Comparison of ENCODE assay signal across 1 fruit fly cellular context in genomic region chrX:9118961-9119633, dm6.
A peak's percentile ranks its signal among the peaks of the same experiment; 100 is the strongest.
TF ChIP-seq lines count a peak whose summit lies in the region.

No protein-coding gene starts in this region.

TF ChIP-seq in whole organism, embryonic, 481 proteins besides CTCF, POLR2A, EP300 and RAD21 (continued from another document and continues in another):
- no peak for TF ChIP-seq tgo (GFP tag; IDR thresholded peaks at IDR 0.05; lab: Robert Waterston, UW)
- no peak for TF ChIP-seq CG34422 (GFP tag; IDR thresholded peaks at IDR 0.05; lab: Robert Waterston, UW)
- TF ChIP-seq CG16863 (GFP tag; optimal IDR thresholded peaks at IDR 0.05; lab: Kevin White, UChicago) = no peak
- no peak for TF ChIP-seq CG9609 (GFP tag; optimal IDR thresholded peaks at IDR 0.05; lab: Kevin White, UChicago)
- TF ChIP-seq nom (GFP tag; optimal IDR thresholded peaks at IDR 0.05; lab: Kevin White, UChicago) = no peak
- peak in 1 of 2 experiments; percentile 6 for TF ChIP-seq chif (GFP tag; optimal IDR thresholded peaks at IDR 0.05; lab: Kevin White, UChicago)
- TF ChIP-seq Scr (GFP tag; IDR thresholded peaks at IDR 0.05; lab: Robert Waterston, UW; ENCODE audit: partially characterized antibody) = no peak
- no peak for TF ChIP-seq CG12391 (tag; optimal IDR thresholded peaks at IDR 0.05; lab: Kevin White, UChicago)
- peak; percentile 59 for TF ChIP-seq Fer1 (GFP tag; optimal IDR thresholded peaks at IDR 0.05; lab: Kevin White, UChicago)
- TF ChIP-seq Mes4 (GFP tag; optimal IDR thresholded peaks at IDR 0.05; lab: Kevin White, UChicago) = no peak
- TF ChIP-seq hkb (optimal IDR thresholded peaks at IDR 0.05; lab: Kevin White, UChicago) = no peak
- peak; percentile 64 for TF ChIP-seq hkb (GFP tag; IDR thresholded peaks at IDR 0.05; lab: Robert Waterston, UW)
- no peak for TF ChIP-seq wek (GFP tag; optimal IDR thresholded peaks at IDR 0.05; lab: Kevin White, UChicago)
- peak; percentile 72 for TF ChIP-seq abd-A (tag; optimal IDR thresholded peaks at IDR 0.05; lab: Kevin White, UChicago)
- TF ChIP-seq chinmo (GFP tag; IDR thresholded peaks at IDR 0.05; lab: Robert Waterston, UW; ENCODE audit: partially characterized antibody) = 0 out of 4 replicates have a peak, but pooled peaks have one; percentile 49
- TF ChIP-seq mirr (GFP tag; optimal IDR thresholded peaks at IDR 0.05; lab: Kevin White, UChicago) = no peak
- TF ChIP-seq psq (GFP tag; optimal IDR thresholded peaks at IDR 0.05; lab: Kevin White, UChicago) = no peak
- no peak for TF ChIP-seq CG8478 (optimal IDR thresholded peaks at IDR 0.05; lab: Kevin White, UChicago)
- no peak for TF ChIP-seq zf30C (GFP tag; optimal IDR thresholded peaks at IDR 0.05; lab: Kevin White, UChicago)
- no peak for TF ChIP-seq Hsf (GFP tag; optimal IDR thresholded peaks at IDR 0.05; lab: Kevin White, UChicago)
- TF ChIP-seq Six4 (GFP tag; optimal IDR thresholded peaks at IDR 0.05; lab: Kevin White, UChicago) = peak; percentile 15
- peak; percentile 20 for TF ChIP-seq D19B (GFP tag; optimal IDR thresholded peaks at IDR 0.05; lab: Kevin White, UChicago)
- TF ChIP-seq ci (GFP tag; IDR thresholded peaks at IDR 0.05; lab: Robert Waterston, UW) = peak; percentile 49; the same call in 1 of the 3 replicates
- no peak for TF ChIP-seq HLH54F (GFP tag; optimal IDR thresholded peaks at IDR 0.05; lab: Kevin White, UChicago)
- no peak for TF ChIP-seq CG3163 (GFP tag; optimal IDR thresholded peaks at IDR 0.05; lab: Kevin White, UChicago)
- no peak for TF ChIP-seq Ada2b (GFP tag; IDR thresholded peaks at IDR 0.05; lab: Robert Waterston, UW)
- no peak for TF ChIP-seq Oli (tag; optimal IDR thresholded peaks at IDR 0.05; lab: Kevin White, UChicago)
- no peak for TF ChIP-seq otp (GFP tag; IDR thresholded peaks at IDR 0.05; lab: Robert Waterston, UW)
- TF ChIP-seq yki (optimal IDR thresholded peaks at IDR 0.05; lab: Kevin White, UChicago) = no peak
- peak; percentile 24 for TF ChIP-seq CG6654 (GFP tag; optimal IDR thresholded peaks at IDR 0.05; lab: Kevin White, UChicago)
- TF ChIP-seq pan (optimal IDR thresholded peaks at IDR 0.05; lab: Kevin White, UChicago) = no peak
- TF ChIP-seq pan (GFP tag; optimal IDR thresholded peaks at IDR 0.05 in 1 of 2, IDR thresholded peaks at IDR 0.05 in 1 of 2) = no peak
- no peak for TF ChIP-seq CG17912 (GFP tag; optimal IDR thresholded peaks at IDR 0.05; lab: Kevin White, UChicago)
- no peak for TF ChIP-seq fu2 (GFP tag; optimal IDR thresholded peaks at IDR 0.05; lab: Kevin White, UChicago)
- TF ChIP-seq Elba2 (GFP tag; optimal IDR thresholded peaks at IDR 0.05; lab: Kevin White, UChicago) = no peak
- peak; percentile 12 for TF ChIP-seq Antp (GFP tag; optimal IDR thresholded peaks at IDR 0.05; lab: Kevin White, UChicago)
- TF ChIP-seq odd (GFP tag; optimal IDR thresholded peaks at IDR 0.05; lab: Kevin White, UChicago) = no peak
- TF ChIP-seq lola (GFP tag; optimal IDR thresholded peaks at IDR 0.05; lab: Kevin White, UChicago) = no peak
- no peak for TF ChIP-seq salm (tag; optimal IDR thresholded peaks at IDR 0.05; lab: Kevin White, UChicago)
- no peak for TF ChIP-seq gt (GFP tag; IDR thresholded peaks at IDR 0.05; lab: Robert Waterston, UW)
- no peak for TF ChIP-seq emc (GFP tag; optimal IDR thresholded peaks at IDR 0.05; lab: Kevin White, UChicago)
- no peak for TF ChIP-seq CG1024 (GFP tag; IDR thresholded peaks at IDR 0.05; lab: Robert Waterston, UW)
- TF ChIP-seq CG6813 (GFP tag; optimal IDR thresholded peaks at IDR 0.05; lab: Kevin White, UChicago) = peak; percentile 14
- TF ChIP-seq br (optimal IDR thresholded peaks at IDR 0.05; lab: Kevin White, UChicago) = no peak
- no peak for TF ChIP-seq sc (optimal IDR thresholded peaks at IDR 0.05; lab: Kevin White, UChicago)
- no peak for TF ChIP-seq sc (GFP tag; optimal IDR thresholded peaks at IDR 0.05; lab: Kevin White, UChicago)
- TF ChIP-seq Dref (GFP tag; IDR thresholded peaks at IDR 0.05; lab: Robert Waterston, UW) = no peak
- TF ChIP-seq nerfin-2 (GFP tag; IDR thresholded peaks at IDR 0.05; lab: Robert Waterston, UW; ENCODE audit: partially characterized antibody) = no peak
- TF ChIP-seq Dip3 (GFP tag; optimal IDR thresholded peaks at IDR 0.05; lab: Kevin White, UChicago) = no peak
- peak; percentile 53 for TF ChIP-seq Ptx1 (GFP tag; IDR thresholded peaks at IDR 0.05; lab: Robert Waterston, UW)
- TF ChIP-seq CG10366 (GFP tag; IDR thresholded peaks at IDR 0.05; lab: Robert Waterston, UW) = no peak
- TF ChIP-seq zfh1 (GFP tag; IDR thresholded peaks at IDR 0.05; lab: Robert Waterston, UW) = no peak
- no peak for TF ChIP-seq CG13624 (GFP tag; optimal IDR thresholded peaks at IDR 0.05; lab: Kevin White, UChicago)
- TF ChIP-seq Sry-δ (GFP tag; optimal IDR thresholded peaks at IDR 0.05; lab: Kevin White, UChicago) = peak; percentile 2
- TF ChIP-seq Ets97D (GFP tag; optimal IDR thresholded peaks at IDR 0.05; lab: Kevin White, UChicago) = no peak
- no peak for TF ChIP-seq CG6791 (GFP tag; IDR thresholded peaks at IDR 0.05; lab: Robert Waterston, UW; ENCODE audit: partially characterized antibody)
- no peak for TF ChIP-seq ap (GFP tag; IDR thresholded peaks at IDR 0.05; lab: Robert Waterston, UW)
- no peak for TF ChIP-seq Ravus (GFP tag; IDR thresholded peaks at IDR 0.05; lab: Robert Waterston, UW)
- no peak for TF ChIP-seq ham (GFP tag; IDR thresholded peaks at IDR 0.05; lab: Robert Waterston, UW)
- TF ChIP-seq CG16813 (GFP tag; IDR thresholded peaks at IDR 0.05; lab: Robert Waterston, UW; ENCODE audit: partially characterized antibody) = no peak
- no peak for TF ChIP-seq CG9932 (GFP tag; IDR thresholded peaks at IDR 0.05; lab: Robert Waterston, UW)
- no peak for TF ChIP-seq CG6683 (GFP tag; optimal IDR thresholded peaks at IDR 0.05; lab: Kevin White, UChicago)
- TF ChIP-seq GATAe (GFP tag; conservative IDR thresholded peaks at IDR 0.05; lab: Robert Waterston, UW) = no peak
- TF ChIP-seq sqz (GFP tag; optimal IDR thresholded peaks at IDR 0.05; lab: Kevin White, UChicago) = peak; percentile 31
- no peak for TF ChIP-seq CG32772 (GFP tag; IDR thresholded peaks at IDR 0.05; lab: Robert Waterston, UW)
- TF ChIP-seq sr (GFP tag; IDR thresholded peaks at IDR 0.05; lab: Robert Waterston, UW) = peak; percentile 97
- no peak for TF ChIP-seq zfh2 (GFP tag; optimal IDR thresholded peaks at IDR 0.05; lab: Kevin White, UChicago)
- TF ChIP-seq bsh (GFP tag; optimal IDR thresholded peaks at IDR 0.05; lab: Kevin White, UChicago) = peak; percentile 18 to 64
- TF ChIP-seq btn (GFP tag; optimal IDR thresholded peaks at IDR 0.05; lab: Kevin White, UChicago) = no peak
- TF ChIP-seq ems (GFP tag; optimal IDR thresholded peaks at IDR 0.05; lab: Kevin White, UChicago) = no peak
- no peak for TF ChIP-seq kni (GFP tag; optimal IDR thresholded peaks at IDR 0.05; lab: Kevin White, UChicago)
- no peak for TF ChIP-seq hb (GFP tag; IDR thresholded peaks at IDR 0.05; lab: Robert Waterston, UW; ENCODE audit: partially characterized antibody)
- no peak for TF ChIP-seq CG32767 (GFP tag; IDR thresholded peaks at IDR 0.05; lab: Robert Waterston, UW)
- no peak for TF ChIP-seq crc (GFP tag; optimal IDR thresholded peaks at IDR 0.05; lab: Kevin White, UChicago)
- TF ChIP-seq CG16815 (GFP tag; optimal IDR thresholded peaks at IDR 0.05; lab: Kevin White, UChicago) = no peak
- no peak for TF ChIP-seq CG34376 (GFP tag; optimal IDR thresholded peaks at IDR 0.05; lab: Kevin White, UChicago)
- no peak for TF ChIP-seq sisA (GFP tag; IDR thresholded peaks at IDR 0.05; lab: Robert Waterston, UW)
- TF ChIP-seq CG3995 (GFP tag; optimal IDR thresholded peaks at IDR 0.05; lab: Kevin White, UChicago) = no peak
- TF ChIP-seq CG9437 (GFP tag; optimal IDR thresholded peaks at IDR 0.05; lab: Kevin White, UChicago) = no peak
- no peak for TF ChIP-seq CG11456 (GFP tag; IDR thresholded peaks at IDR 0.05; lab: Robert Waterston, UW)
- TF ChIP-seq cas (GFP tag; IDR thresholded peaks at IDR 0.05; lab: Robert Waterston, UW) = no peak
- no peak for TF ChIP-seq CG10462 (GFP tag; optimal IDR thresholded peaks at IDR 0.05; lab: Kevin White, UChicago)
- no peak for TF ChIP-seq ttk (GFP tag; IDR thresholded peaks at IDR 0.05; lab: Robert Waterston, UW)
- peak; percentile 44; the same call in 1 of the 2 replicates for TF ChIP-seq Xrp1 (GFP tag; IDR thresholded peaks at IDR 0.05; lab: Robert Waterston, UW)
- TF ChIP-seq nau (GFP tag; optimal IDR thresholded peaks at IDR 0.05; lab: Kevin White, UChicago) = peak; percentile 49
- no peak for TF ChIP-seq Neu2 (GFP tag; optimal IDR thresholded peaks at IDR 0.05; lab: Kevin White, UChicago; ENCODE audit: borderline replicate concordance)
- no peak for TF ChIP-seq tup (GFP tag; optimal IDR thresholded peaks at IDR 0.05; lab: Kevin White, UChicago)
- no peak for TF ChIP-seq CG12769 (tag; optimal IDR thresholded peaks at IDR 0.05; lab: Kevin White, UChicago)
- TF ChIP-seq CG10209 (GFP tag; optimal IDR thresholded peaks at IDR 0.05; lab: Kevin White, UChicago) = peak; percentile 2
- TF ChIP-seq YL-1 (GFP tag; optimal IDR thresholded peaks at IDR 0.05; lab: Kevin White, UChicago) = no peak
- peak; percentile 5 for TF ChIP-seq CG15696 (tag; optimal IDR thresholded peaks at IDR 0.05; lab: Kevin White, UChicago)
- TF ChIP-seq grau (tag; optimal IDR thresholded peaks at IDR 0.05; lab: Kevin White, UChicago) = no peak
- TF ChIP-seq D19A (tag; optimal IDR thresholded peaks at IDR 0.05; lab: Kevin White, UChicago) = peak; percentile 53
- 0 out of 2 replicates have a peak, but pooled peaks have one; percentile 15 for TF ChIP-seq Rfx (GFP tag; IDR thresholded peaks at IDR 0.05; lab: Robert Waterston, UW)
- TF ChIP-seq CG4617 (GFP tag; optimal IDR thresholded peaks at IDR 0.05; lab: Kevin White, UChicago; ENCODE audit: borderline replicate concordance) = no peak
- TF ChIP-seq chm (GFP tag; IDR thresholded peaks at IDR 0.05; lab: Robert Waterston, UW) = 0 out of 2 replicates have a peak, but pooled peaks have one; percentile 30
- no peak for TF ChIP-seq CG3838 (GFP tag; optimal IDR thresholded peaks at IDR 0.05; lab: Kevin White, UChicago)
- TF ChIP-seq CG14050 (GFP tag; IDR thresholded peaks at IDR 0.05; lab: Robert Waterston, UW) = no peak
- TF ChIP-seq H15 (GFP tag; IDR thresholded peaks at IDR 0.05; lab: Robert Waterston, UW) = no peak
- no peak for TF ChIP-seq HLH4C (GFP tag; IDR thresholded peaks at IDR 0.05; lab: Robert Waterston, UW; ENCODE audit: partially characterized antibody)
- TF ChIP-seq CG2120 (GFP tag; optimal IDR thresholded peaks at IDR 0.05; lab: Kevin White, UChicago) = no peak
- no peak for TF ChIP-seq Optix (GFP tag; IDR thresholded peaks at IDR 0.05; lab: Robert Waterston, UW)
- TF ChIP-seq CG6854 (GFP tag; optimal IDR thresholded peaks at IDR 0.05; lab: Kevin White, UChicago) = peak; percentile 30
- peak; percentile 12 for TF ChIP-seq sug (tag; optimal IDR thresholded peaks at IDR 0.05; lab: Kevin White, UChicago)
- TF ChIP-seq vvl (GFP tag; IDR thresholded peaks at IDR 0.05; lab: Robert Waterston, UW) = no peak
- peak; percentile 12 for TF ChIP-seq scrt (GFP tag; optimal IDR thresholded peaks at IDR 0.05; lab: Kevin White, UChicago)
- no peak for TF ChIP-seq CG1602 (GFP tag; optimal IDR thresholded peaks at IDR 0.05; lab: Kevin White, UChicago)
- peak; percentile 59 for TF ChIP-seq CG10147 (GFP tag; optimal IDR thresholded peaks at IDR 0.05; lab: Kevin White, UChicago)
- TF ChIP-seq Hand (GFP tag; optimal IDR thresholded peaks at IDR 0.05; lab: Kevin White, UChicago) = no peak
- TF ChIP-seq pros (GFP tag; optimal IDR thresholded peaks at IDR 0.05; lab: Kevin White, UChicago) = no peak
- TF ChIP-seq E2f1 (GFP tag; IDR thresholded peaks at IDR 0.05; lab: Robert Waterston, UW) = no peak
- TF ChIP-seq ato (GFP tag; IDR thresholded peaks at IDR 0.05; lab: Robert Waterston, UW; ENCODE audit: partially characterized antibody) = no peak
- TF ChIP-seq CG11695 (GFP tag; IDR thresholded peaks at IDR 0.05; lab: Robert Waterston, UW) = 0 out of 3 replicates have a peak, but pooled peaks have one; percentile 43
- no peak for TF ChIP-seq CG14014 (GFP tag; IDR thresholded peaks at IDR 0.05; lab: Robert Waterston, UW)
- no peak for TF ChIP-seq run (tag; optimal IDR thresholded peaks at IDR 0.05; lab: Kevin White, UChicago)
- no peak for TF ChIP-seq klu (GFP tag; IDR thresholded peaks at IDR 0.05; lab: Robert Waterston, UW)
- TF ChIP-seq oc (tag; optimal IDR thresholded peaks at IDR 0.05; lab: Kevin White, UChicago) = no peak
- peak; percentile 22 for TF ChIP-seq Asciz (GFP tag; optimal IDR thresholded peaks at IDR 0.05; lab: Kevin White, UChicago)
- TF ChIP-seq dysf (GFP tag; IDR thresholded peaks at IDR 0.05; lab: Robert Waterston, UW) = peak; percentile 41; the same call in 2 of the 3 replicates
- TF ChIP-seq en (GFP tag; optimal IDR thresholded peaks at IDR 0.05; lab: Kevin White, UChicago) = no peak
- no peak for TF ChIP-seq CG31365 (tag; optimal IDR thresholded peaks at IDR 0.05; lab: Kevin White, UChicago)
- TF ChIP-seq Bdp1 (GFP tag; optimal IDR thresholded peaks at IDR 0.05; lab: Kevin White, UChicago) = no peak
- TF ChIP-seq bcd (GFP tag; optimal IDR thresholded peaks at IDR 0.05; lab: Kevin White, UChicago) = peak; percentile 47
- peak; percentile 17 for TF ChIP-seq CG12104 (GFP tag; optimal IDR thresholded peaks at IDR 0.05; lab: Kevin White, UChicago)
- no peak for TF ChIP-seq CG15073 (GFP tag; optimal IDR thresholded peaks at IDR 0.05; lab: Kevin White, UChicago)
- no peak for TF ChIP-seq CG13775 (GFP tag; optimal IDR thresholded peaks at IDR 0.05; lab: Kevin White, UChicago)
- peak; percentile 33 for TF ChIP-seq Fer3 (tag; optimal IDR thresholded peaks at IDR 0.05; lab: Kevin White, UChicago)
- no peak for TF ChIP-seq shn (GFP tag; optimal IDR thresholded peaks at IDR 0.05; lab: Kevin White, UChicago)
- no peak for TF ChIP-seq CG2199 (GFP tag; IDR thresholded peaks at IDR 0.05; lab: Robert Waterston, UW)
- TF ChIP-seq ara (GFP tag; IDR thresholded peaks at IDR 0.05; lab: Robert Waterston, UW) = no peak
- TF ChIP-seq CG2889 (GFP tag; IDR thresholded peaks at IDR 0.05; lab: Robert Waterston, UW) = no peak
- no peak for TF ChIP-seq CG6175 (GFP tag; IDR thresholded peaks at IDR 0.05; lab: Robert Waterston, UW)
- TF ChIP-seq corto (GFP tag; optimal IDR thresholded peaks at IDR 0.05; lab: Kevin White, UChicago) = no peak
- TF ChIP-seq CG9817 (tag; optimal IDR thresholded peaks at IDR 0.05; lab: Kevin White, UChicago) = no peak
- TF ChIP-seq Awh (GFP tag; IDR thresholded peaks at IDR 0.05; lab: Robert Waterston, UW) = no peak
- TF ChIP-seq Vsx1 (GFP tag; optimal IDR thresholded peaks at IDR 0.05; lab: Kevin White, UChicago) = no peak
- peak; percentile 37 for TF ChIP-seq CG13424 (tag; optimal IDR thresholded peaks at IDR 0.05; lab: Kevin White, UChicago)
